Worm (Caenorhabditis elegans): ENCODE measurements around the gene perm-4.

- TF ChIP-seq egl-27 (tag; optimal IDR thresholded peaks at IDR 0.05) (no peak), ceh-82 (tag; optimal IDR thresholded peaks at IDR 0.05) (no peak), ZK546.5 (tag; optimal IDR thresholded peaks at IDR 0.05) (no peak), lsy-2 (tag; optimal IDR thresholded peaks at IDR 0.05) (no peak), ama-1 (optimal IDR thresholded peaks at IDR 0.05) (no peak), lin-11 (tag; optimal IDR thresholded peaks at IDR 0.05) (no peak), dmd-4 (tag; optimal IDR thresholded peaks at IDR 0.05) (no peak), fos-1 (tag; optimal IDR thresholded peaks at IDR 0.05) (no peak), skn-1 (tag; optimal IDR thresholded peaks at IDR 0.05) (no peak), nhr-11 (tag; optimal IDR thresholded peaks at IDR 0.05) (no peak), nhr-12 (tag; optimal IDR thresholded peaks at IDR 0.05) (no peak), unc-39 (tag; optimal IDR thresholded peaks at IDR 0.05) (no peak), nhr-25 (tag; optimal IDR thresholded peaks at IDR 0.05) (no peak)
Observed at ce11 chrIV:1123357-1123756, 1.6 kb downstream of the perm-4 start.

All from whole organism, L2 larva.